Fruit fly (Drosophila melanogaster): Measurements from ENCODE around the gene Noc1.

dm6 chr3L:11046559-11046958 lies 28.0 kb upstream of the Noc1 start:
- TF ChIP-seq Vsx2 (GFP tag; optimal IDR thresholded peaks at IDR 0.05; ENCODE audit: partially characterized antibody) (no peak), psq (GFP tag; optimal IDR thresholded peaks at IDR 0.05) (no peak), CG9705 (GFP tag; optimal IDR thresholded peaks at IDR 0.05) (no peak), fru (GFP tag; optimal IDR thresholded peaks at IDR 0.05) (no peak), foxo (GFP tag; optimal IDR thresholded peaks at IDR 0.05) (no peak), Mio (GFP tag; optimal IDR thresholded peaks at IDR 0.05) (no peak), dsf (GFP tag; optimal IDR thresholded peaks at IDR 0.05; ENCODE audit: borderline replicate concordance) (no peak), Rel (GFP tag; optimal IDR thresholded peaks at IDR 0.05) (no peak), Rel (tag; optimal IDR thresholded peaks at IDR 0.05) (no peak), dl (GFP tag; optimal IDR thresholded peaks at IDR 0.05; ENCODE audit: insufficient read depth in 1 of 2, partially characterized antibody in 2 of 2) (no peak), Dfd (GFP tag; optimal IDR thresholded peaks at IDR 0.05) (peak; percentile 82)

Measured in whole organism, wandering third instar larva.